Fruit fly (Drosophila melanogaster) whole organism, adult: ENCODE results near the gene Zip71B.

Experiments
- CG12768 ChIP-seq: fragments of 200-800 bp; sonication (Bioruptor generic); optimal IDR thresholded peaks from 2 replicates; lab custom pipeline; 2017; ENCODE audit warnings: missing biosample characterization, missing genetic modification characterization, mild to moderate bottlenecking, moderate library complexity, missing genetic modification reagents
- CG14711 ChIP-seq: fragments of 200-800 bp; sonication (Bioruptor generic); optimal IDR thresholded peaks from 2 replicates; lab custom pipeline; 2018; ENCODE audit warnings: missing biosample characterization, mild to moderate bottlenecking, missing genetic modification characterization, moderate library complexity
- CG1620 ChIP-seq: fragments of 200-800 bp; sonication (Bioruptor generic); optimal IDR thresholded peaks from 2 replicates; lab custom pipeline; 2016; ENCODE audit warnings: missing biosample characterization, missing genetic modification characterization
- CG33017 ChIP-seq: fragments of 200-800 bp; sonication (Bioruptor generic); optimal IDR thresholded peaks from 2 replicates; lab custom pipeline; 2018; ENCODE audit warnings: missing biosample characterization, mild to moderate bottlenecking, missing genetic modification characterization, moderate library complexity
- CG5204 ChIP-seq: fragments of 200-800 bp; sonication (Bioruptor generic); optimal IDR thresholded peaks from 2 replicates; lab custom pipeline; 2016; ENCODE audit warnings: missing biosample characterization, missing genetic modification characterization
- CG7045 ChIP-seq: fragments of 200-800 bp; sonication (Bioruptor generic); optimal IDR thresholded peaks from 2 replicates; lab custom pipeline; 2017; ENCODE audit warnings: missing biosample characterization, mild to moderate bottlenecking, missing genetic modification characterization
- Hr96 ChIP-seq: fragments of 200-800 bp; sonication (Bioruptor generic); optimal IDR thresholded peaks from 2 replicates; lab custom pipeline; 2016; ENCODE audit warnings: missing biosample characterization, missing genetic modification characterization
- Mnt ChIP-seq: fragments of 200-800 bp; sonication (Bioruptor generic); optimal IDR thresholded peaks from 2 replicates; lab custom pipeline; 2016; ENCODE audit warnings: missing biosample characterization, mild to moderate bottlenecking, missing genetic modification characterization
- bab1 ChIP-seq: fragments of 200-800 bp; sonication (Bioruptor generic); optimal IDR thresholded peaks from 3 replicates; lab custom pipeline; 2019; ENCODE audit warnings: missing biosample characterization, mild to moderate bottlenecking, missing genetic modification characterization, moderate library complexity
- cnc ChIP-seq, 2 experiments: fragments of >200 bp; optimal IDR thresholded peaks; 2 replicates each; lab custom pipeline; 2017
- kay ChIP-seq: fragments of 200-800 bp; sonication (Bioruptor generic); peaks from one replicate; lab custom pipeline; 2016; ENCODE audit warnings: missing biosample characterization, missing genetic modification characterization, borderline replicate concordance
- ovo ChIP-seq: fragments of 200-800 bp; sonication (Bioruptor generic); optimal IDR thresholded peaks from 2 replicates; lab custom pipeline; 2016; ENCODE audit warnings: missing biosample characterization, missing genetic modification characterization
- pad ChIP-seq: fragments of 200-800 bp; sonication (Bioruptor generic); optimal IDR thresholded peaks from 3 replicates; lab custom pipeline; 2017; ENCODE audit warnings: missing biosample characterization, missing genetic modification characterization, mild to moderate bottlenecking, moderate library complexity, missing genetic modification reagents

dm6 chr3L:15031773-15032172 lies 39.7 kb downstream of the Zip71B start:
- TF ChIP-seq Hr96 (GFP tag; lab: Kevin White, UChicago) (no peak), CG5204 (GFP tag; lab: Kevin White, UChicago) (no peak), CG33017 (tag; lab: Kevin White, UChicago) (no peak), CG12768 (GFP tag; lab: Kevin White, UChicago) (no peak), CG1620 (no peak), kay (GFP tag; lab: Kevin White, UChicago) (no peak), Mnt (GFP tag; lab: Kevin White, UChicago) (no peak), bab1 (GFP tag; lab: Kevin White, UChicago) (no peak), ovo (GFP tag; lab: Kevin White, UChicago) (no peak), pad (GFP tag; lab: Kevin White, UChicago) (no peak), CG14711 (tag; lab: Kevin White, UChicago) (no peak), cnc (optimal IDR thresholded peaks at IDR 0.05; lab: Kevin White, UChicago) (no peak), CG7045 (GFP tag; lab: Kevin White, UChicago) (no peak)
